Fruit fly (Drosophila melanogaster): ENCODE results near the gene Keap1.

DNA sequence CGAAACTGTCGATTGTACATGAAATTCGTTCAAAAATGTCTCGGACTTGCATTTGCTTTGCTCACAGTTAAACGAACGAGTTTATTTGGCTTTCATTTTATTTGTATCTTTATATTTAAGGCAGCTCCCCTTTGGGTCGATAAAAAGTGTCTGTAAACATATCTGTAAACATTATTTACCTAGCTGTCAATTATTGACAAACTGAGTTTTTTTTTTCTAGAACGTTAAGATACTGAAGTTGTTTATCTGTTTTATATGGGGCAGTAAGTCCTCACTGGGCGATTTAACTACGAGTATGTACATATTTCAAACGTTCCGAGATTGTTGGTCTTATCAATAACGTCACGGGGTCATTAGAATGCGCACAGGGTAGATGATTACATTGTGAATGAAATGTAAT lies 35.9 kb upstream of the Keap1 start:
- TF ChIP-seq usp (GFP tag; optimal IDR thresholded peaks at IDR 0.05), result no peak
- no peak for TF ChIP-seq psq (GFP tag; optimal IDR thresholded peaks at IDR 0.05)
- TF ChIP-seq lola (GFP tag; optimal IDR thresholded peaks at IDR 0.05), result no peak
